Worm (Caenorhabditis elegans): Measurements from ENCODE around the gene VZK822L.2.

- no peak for TF ChIP-seq B0310.2 (tag; optimal IDR thresholded peaks at IDR 0.05)
- TF ChIP-seq hmbx-1 (tag; optimal IDR thresholded peaks at IDR 0.05) = no peak
- TF ChIP-seq ama-1 (optimal IDR thresholded peaks at IDR 0.05) = no peak
- no peak for TF ChIP-seq flt-1 (GFP tag; IDR thresholded peaks at IDR 0.05)
- no peak for TF ChIP-seq ceh-36 (tag; optimal IDR thresholded peaks at IDR 0.05)
These were observed 14.1 kb upstream of the VZK822L.2 start for ce11 chrIV:11897710-11898109.

All from whole organism, early embryonic.